Fruit fly (Drosophila melanogaster) whole organism, embryonic: ENCODE data around the gene CG6149.

Source experiments
- Atf6 ChIP-seq: fragments of 200-800 bp; sonication (Bioruptor generic); IDR thresholded peaks from 2 replicates; pipeline ENCODE4 v1.3.6; 2022; ENCODE audit warnings: missing biosample characterization, missing genetic modification characterization
- CG1024 ChIP-seq: fragments of 200-800 bp; sonication (Bioruptor generic); IDR thresholded peaks from 2 replicates; pipeline ENCODE4 v1.3.6; 2022; ENCODE audit warnings: missing biosample characterization, missing genetic modification characterization
- CG11398 ChIP-seq: fragments of 200-800 bp; sonication (Bioruptor generic); optimal IDR thresholded peaks from 2 replicates; lab custom pipeline; 2016; ENCODE audit warnings: missing biosample characterization, missing genetic modification characterization
- CG12104 ChIP-seq: fragments of 200-800 bp; sonication (Bioruptor generic); optimal IDR thresholded peaks from 3 replicates; lab custom pipeline; 2016; ENCODE audit warnings: missing biosample characterization, missing genetic modification characterization
- CG12744 ChIP-seq: fragments of 200-800 bp; sonication (Bioruptor generic); optimal IDR thresholded peaks from 2 replicates; lab custom pipeline; 2016; ENCODE audit warnings: missing biosample characterization, missing genetic modification characterization
- CG13123 ChIP-seq: fragments of 200-800 bp; sonication (Bioruptor generic); optimal IDR thresholded peaks from 2 replicates; lab custom pipeline; 2016; ENCODE audit warnings: missing biosample characterization, missing genetic modification characterization
- CG13894 ChIP-seq: fragments of 200-800 bp; sonication (Bioruptor generic); optimal IDR thresholded peaks from 3 replicates; lab custom pipeline; 2018; ENCODE audit warnings: missing biosample characterization, mild to moderate bottlenecking, missing genetic modification characterization, moderate library complexity
- CG16779 ChIP-seq: fragments of 200-800 bp; sonication (Bioruptor generic); IDR thresholded peaks from 2 replicates; pipeline ENCODE4 v1.3.6; 2022; ENCODE audit warnings: missing biosample characterization, missing genetic modification characterization
- CG17186 ChIP-seq: fragments of 200-800 bp; sonication (Bioruptor generic); optimal IDR thresholded peaks from 3 replicates; lab custom pipeline; 2017; ENCODE audit warnings: missing biosample characterization, missing genetic modification reagents, missing genetic modification characterization
- CG18262 ChIP-seq: fragments of 200-800 bp; optimal IDR thresholded peaks from 3 replicates; lab custom pipeline; 2019; ENCODE audit warnings: missing biosample characterization, mild to moderate bottlenecking, missing genetic modification characterization, moderate library complexity
- CG2202 ChIP-seq: fragments of 200-800 bp; sonication (Bioruptor generic); optimal IDR thresholded peaks from 2 replicates; lab custom pipeline; 2018; ENCODE audit warnings: missing biosample characterization, mild to moderate bottlenecking, missing genetic modification characterization
- CG2678 ChIP-seq: fragments of 200-800 bp; sonication (Bioruptor generic); optimal IDR thresholded peaks from 3 replicates; lab custom pipeline; 2019; ENCODE audit warnings: missing biosample characterization, mild to moderate bottlenecking, missing genetic modification characterization, moderate library complexity
- CG2875 ChIP-seq: fragments of 200-800 bp; sonication (Bioruptor generic); optimal IDR thresholded peaks from 2 replicates; lab custom pipeline; 2017; ENCODE audit warnings: missing biosample characterization, mild to moderate bottlenecking, missing genetic modification characterization, missing genetic modification reagents
- CG32767 ChIP-seq: fragments of 200-800 bp; sonication (Bioruptor generic); IDR thresholded peaks from 2 replicates; pipeline ENCODE4 v1.3.6; 2022; ENCODE audit warnings: missing biosample characterization, missing genetic modification characterization
- CG32772 ChIP-seq: fragments of 200-800 bp; sonication (Bioruptor generic); IDR thresholded peaks from 2 replicates; pipeline ENCODE4 v1.3.6; 2022; ENCODE audit warnings: missing biosample characterization, missing genetic modification characterization
- CG5953 ChIP-seq: fragments of 200-800 bp; sonication (Bioruptor generic); IDR thresholded peaks from 2 replicates; pipeline ENCODE4 v1.3.6; 2022; ENCODE audit warnings: missing biosample characterization, missing genetic modification characterization
- CG7271 ChIP-seq: fragments of 200-800 bp; sonication (Bioruptor generic); optimal IDR thresholded peaks from 2 replicates; lab custom pipeline; 2018; ENCODE audit warnings: missing biosample characterization, mild to moderate bottlenecking, missing genetic modification characterization, moderate library complexity
- CG7372 ChIP-seq: fragments of 200-800 bp; sonication (Bioruptor generic); IDR thresholded peaks from 2 replicates; pipeline ENCODE4 v1.3.6; 2022; ENCODE audit warnings: missing biosample characterization, missing genetic modification characterization
- CG7786 ChIP-seq: fragments of 200-800 bp; sonication (Bioruptor generic); optimal IDR thresholded peaks from 2 replicates; lab custom pipeline; 2016; ENCODE audit warnings: missing biosample characterization, missing genetic modification characterization
- CG7987 ChIP-seq: fragments of 200-800 bp; sonication (Bioruptor generic); optimal IDR thresholded peaks from 2 replicates; lab custom pipeline; 2018; ENCODE audit warnings: missing biosample characterization, mild to moderate bottlenecking, missing genetic modification characterization, moderate library complexity
- CG8281 ChIP-seq: fragments of 200-800 bp; sonication (Bioruptor generic); optimal IDR thresholded peaks from 2 replicates; lab custom pipeline; 2018; ENCODE audit warnings: missing biosample characterization, mild to moderate bottlenecking, missing genetic modification characterization, moderate library complexity
- CG8478 ChIP-seq: fragments of >200 bp; optimal IDR thresholded peaks from 2 replicates; lab custom pipeline; 2018
- CG9817 ChIP-seq: fragments of 200-800 bp; sonication (Bioruptor generic); optimal IDR thresholded peaks from 2 replicates; lab custom pipeline; 2018; ENCODE audit warnings: missing biosample characterization, mild to moderate bottlenecking, missing genetic modification characterization, moderate library complexity
- Fer2 ChIP-seq: fragments of 200-800 bp; sonication (Bioruptor generic); optimal IDR thresholded peaks from 2 replicates; lab custom pipeline; 2018; ENCODE audit warnings: missing biosample characterization, mild to moderate bottlenecking, missing genetic modification characterization, moderate library complexity
- GATAe ChIP-seq: fragments of 200-800 bp; sonication (Bioruptor generic); conservative IDR thresholded peaks from 2 replicates; pipeline ENCODE4 v1.3.6; 2022; ENCODE audit warnings: missing biosample characterization, missing genetic modification characterization
- HmgZ ChIP-seq: fragments of 200-800 bp; sonication (Bioruptor generic); optimal IDR thresholded peaks from 2 replicates; lab custom pipeline; 2018; ENCODE audit warnings: missing biosample characterization, mild to moderate bottlenecking, missing genetic modification characterization
- Lpt ChIP-seq: fragments of >200 bp; optimal IDR thresholded peaks from 2 replicates; lab custom pipeline; 2018; ENCODE audit warnings: missing biosample characterization, missing genetic modification characterization
- Side ChIP-seq: fragments of 200-800 bp; sonication (Bioruptor generic); optimal IDR thresholded peaks from 2 replicates; lab custom pipeline; 2016; ENCODE audit warnings: missing biosample characterization, missing genetic modification characterization
- Sry-δ ChIP-seq: fragments of 200-800 bp; sonication (Bioruptor generic); optimal IDR thresholded peaks from 2 replicates; lab custom pipeline; 2016; ENCODE audit warnings: missing biosample characterization, missing genetic modification characterization
- Stat92E ChIP-seq, 3 experiments: fragments of >200 bp in 2 of 3; fragments of 200-800 bp in 1 of 3; sonication (Bioruptor generic) in 1 of 3; optimal IDR thresholded peaks; 2 replicates each; lab custom pipeline; 2017 to 2019; ENCODE audit warnings: missing biosample characterization in 3 of 3, missing genetic modification characterization in 3 of 3, mild to moderate bottlenecking in 1 of 3, moderate library complexity in 1 of 3
- ase ChIP-seq: fragments of 200-800 bp; sonication (Bioruptor generic); IDR thresholded peaks from 3 replicates; pipeline ENCODE4 v1.3.6; 2022; ENCODE audit warnings: missing biosample characterization, missing genetic modification characterization
- bcd ChIP-seq: fragments of 200-800 bp; sonication (Bioruptor generic); optimal IDR thresholded peaks from 2 replicates; lab custom pipeline; 2017; ENCODE audit warnings: missing biosample characterization, mild to moderate bottlenecking, missing genetic modification characterization
- btn ChIP-seq: fragments of 200-800 bp; sonication (Bioruptor generic); optimal IDR thresholded peaks from 2 replicates; lab custom pipeline; 2016; ENCODE audit warnings: missing biosample characterization, missing genetic modification characterization
- corto ChIP-seq: fragments of 200-800 bp; sonication (Bioruptor generic); optimal IDR thresholded peaks from 2 replicates; lab custom pipeline; 2016; ENCODE audit warnings: missing biosample characterization, mild to moderate bottlenecking, missing genetic modification characterization, moderate library complexity
- exex ChIP-seq: fragments of 200-800 bp; sonication (Bioruptor generic); optimal IDR thresholded peaks from 4 replicates; lab custom pipeline; 2018; ENCODE audit warnings: missing biosample characterization, mild to moderate bottlenecking, missing genetic modification characterization, moderate library complexity
- eyg ChIP-seq: fragments of 200-800 bp; sonication (Bioruptor generic); optimal IDR thresholded peaks from 3 replicates; lab custom pipeline; 2016; ENCODE audit warnings: missing biosample characterization, missing genetic modification characterization
- fu2 ChIP-seq: fragments of 200-800 bp; sonication (Bioruptor generic); optimal IDR thresholded peaks from 2 replicates; lab custom pipeline; 2016; ENCODE audit warnings: missing biosample characterization, missing genetic modification characterization
- gsb ChIP-seq: fragments of 200-800 bp; sonication (Bioruptor generic); IDR thresholded peaks from 2 replicates; pipeline ENCODE4 v1.3.6; 2022; ENCODE audit warnings: missing biosample characterization, missing genetic modification characterization
- gt ChIP-seq: fragments of 200-800 bp; sonication (Bioruptor generic); IDR thresholded peaks from 2 replicates; pipeline ENCODE4 v1.3.6; 2022; ENCODE audit warnings: missing biosample characterization, missing genetic modification characterization
- hkb ChIP-seq, 2 experiments: fragments of 200-800 bp in 1 of 2; fragments of >200 bp in 1 of 2; sonication (Bioruptor generic) in 1 of 2; IDR thresholded peaks in 1 of 2; optimal IDR thresholded peaks in 1 of 2; 2 replicates each; pipeline versions ENCODE4 v1.3.6 to Lab custom; 2017 to 2022; ENCODE audit warnings: missing biosample characterization in 1 of 2, missing genetic modification characterization in 1 of 2
- lilli ChIP-seq: fragments of 200-800 bp; sonication (Bioruptor generic); optimal IDR thresholded peaks from 3 replicates; lab custom pipeline; 2016; ENCODE audit warnings: missing biosample characterization, missing genetic modification characterization
- lmd ChIP-seq: fragments of 200-800 bp; sonication (Bioruptor generic); IDR thresholded peaks from 2 replicates; pipeline ENCODE4 v1.3.6; 2022; ENCODE audit warnings: missing biosample characterization, missing genetic modification characterization
- mld ChIP-seq: fragments of 200-800 bp; sonication (Bioruptor generic); IDR thresholded peaks from 3 replicates; pipeline ENCODE4 v1.3.6; 2022; ENCODE audit warnings: missing biosample characterization, missing genetic modification characterization; ENCODE audit not compliant: partially characterized antibody
- salm ChIP-seq: fragments of 200-800 bp; sonication (Bioruptor generic); optimal IDR thresholded peaks from 2 replicates; lab custom pipeline; 2018; ENCODE audit warnings: missing biosample characterization, mild to moderate bottlenecking, missing genetic modification characterization
- seq ChIP-seq: fragments of 200-800 bp; sonication (Bioruptor generic); IDR thresholded peaks from 2 replicates; pipeline ENCODE4 v1.3.6; 2022; ENCODE audit warnings: missing biosample characterization, missing genetic modification characterization
- slou ChIP-seq: fragments of 200-800 bp; sonication (Bioruptor generic); optimal IDR thresholded peaks from 3 replicates; lab custom pipeline; 2016; ENCODE audit warnings: missing biosample characterization, missing genetic modification characterization
- slp2 ChIP-seq: fragments of 200-800 bp; sonication (Bioruptor generic); optimal IDR thresholded peaks from 2 replicates; lab custom pipeline; 2016; ENCODE audit warnings: missing biosample characterization, missing genetic modification characterization
- sna ChIP-seq: fragments of 200-800 bp; sonication (Bioruptor generic); IDR thresholded peaks from 2 replicates; pipeline ENCODE4 v1.3.6; 2022; ENCODE audit warnings: missing biosample characterization, missing genetic modification characterization; ENCODE audit not compliant: partially characterized antibody
- tna ChIP-seq: fragments of 200-800 bp; sonication (Bioruptor generic); IDR thresholded peaks from 2 replicates; pipeline ENCODE4 v1.3.6; 2022; ENCODE audit warnings: missing biosample characterization, missing genetic modification characterization; ENCODE audit not compliant: partially characterized antibody

Gene CG6149

DNA sequence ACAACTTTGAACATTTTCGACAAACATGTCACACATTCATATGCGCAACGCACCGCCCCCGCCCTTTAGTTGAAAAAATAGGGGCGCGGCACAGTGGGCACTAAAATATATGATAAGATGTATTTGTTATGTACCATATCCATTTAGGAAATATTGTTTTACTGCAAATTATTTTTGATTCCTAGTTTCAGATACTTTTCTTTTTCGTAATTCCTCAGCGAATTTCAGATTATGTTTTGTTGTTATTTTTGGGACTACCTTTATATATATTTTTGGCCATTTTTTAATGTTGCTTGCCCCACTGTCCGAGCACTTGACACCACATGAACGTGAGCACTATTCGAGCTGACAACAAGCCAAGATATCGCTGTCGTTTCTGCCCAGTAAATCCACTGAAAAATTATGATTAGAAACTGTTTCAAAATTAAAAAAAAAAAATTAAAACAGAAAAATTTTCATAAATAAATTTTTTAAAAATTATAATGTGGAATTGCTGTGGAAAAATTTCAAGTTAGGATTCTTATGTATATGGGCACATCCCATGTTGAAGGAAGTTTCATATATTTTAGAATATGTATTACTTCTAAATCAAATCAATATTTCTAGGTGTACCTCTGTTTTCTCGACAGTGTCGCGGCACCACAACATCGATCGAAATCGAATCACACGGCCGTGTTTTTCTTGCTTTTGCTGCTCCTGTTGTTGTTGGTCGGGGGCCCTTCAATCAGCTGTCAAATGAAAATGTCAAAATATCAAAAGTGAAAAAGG lies 17.8 kb downstream of the CG6149 start (continued):
- TF ChIP-seq CG7786 (GFP tag; lab: Kevin White, UChicago) (peak; percentile 49), CG7987 (peak; percentile 36), CG7271 (peak; percentile 51), CG12104 (GFP tag; lab: Kevin White, UChicago) (peak; percentile 85), CG2875 (peak; percentile 81), HmgZ (tag; lab: Kevin White, UChicago) (peak; percentile 19), CG11398 (GFP tag; lab: Kevin White, UChicago) (no peak), Fer2 (peak; percentile 62), Stat92E (GFP tag; optimal IDR thresholded peaks at IDR 0.05; lab: Kevin White, UChicago) (peak in 1 of 3 experiments; percentile 42), slou (GFP tag; lab: Kevin White, UChicago) (peak; percentile 48), exex (peak; percentile 59), bcd (GFP tag; lab: Kevin White, UChicago) (peak; percentile 77), lilli (GFP tag; lab: Kevin White, UChicago) (peak; percentile 71), CG8281 (tag; lab: Kevin White, UChicago) (no peak), sna (0 out of 2 replicates have a peak, but pooled peaks have one; percentile 37), seq (GFP tag; lab: Robert Waterston, UW) (peak; percentile 86), CG12744 (GFP tag; lab: Kevin White, UChicago) (no peak), mld (no peak), GATAe (GFP tag; lab: Robert Waterston, UW) (peak; percentile 36; the same call in 1 of the 2 replicates), CG16779 (GFP tag; lab: Robert Waterston, UW) (no peak), slp2 (GFP tag; lab: Kevin White, UChicago) (peak; percentile 55), CG2678 (tag; lab: Kevin White, UChicago) (peak; percentile 95), CG32767 (GFP tag; lab: Robert Waterston, UW) (peak; percentile 92), Sry-δ (GFP tag; lab: Kevin White, UChicago) (no peak), CG18262 (peak; percentile 97), CG17186 (GFP tag; lab: Kevin White, UChicago) (peak; percentile 24), hkb (optimal IDR thresholded peaks at IDR 0.05; lab: Kevin White, UChicago) (no peak), hkb (GFP tag; IDR thresholded peaks at IDR 0.05; lab: Robert Waterston, UW) (peak; percentile 93), CG13123 (GFP tag; lab: Kevin White, UChicago) (peak; percentile 1), corto (GFP tag; lab: Kevin White, UChicago) (no peak), CG9817 (peak; percentile 71), Atf6 (GFP tag; lab: Robert Waterston, UW) (peak; percentile 91), Side (GFP tag; lab: Kevin White, UChicago) (peak; percentile 45), gt (GFP tag; lab: Robert Waterston, UW) (peak; percentile 44), CG32772 (GFP tag; lab: Robert Waterston, UW) (peak; percentile 91), tna (peak; percentile 31; the same call in 1 of the 2 replicates), CG1024 (GFP tag; lab: Robert Waterston, UW) (peak; percentile 51), CG13894 (tag; lab: Kevin White, UChicago) (peak; percentile 12), CG7372 (GFP tag; lab: Robert Waterston, UW) (peak; percentile 82), CG5953 (GFP tag; lab: Robert Waterston, UW) (peak; percentile 63), ase (GFP tag; lab: Robert Waterston, UW) (peak; percentile 83), CG2202 (peak; percentile 61), fu2 (GFP tag; lab: Kevin White, UChicago) (peak; percentile 48), lmd (GFP tag; lab: Robert Waterston, UW) (peak; percentile 89), eyg (GFP tag; lab: Kevin White, UChicago) (no peak), salm (peak; percentile 76), btn (GFP tag; lab: Kevin White, UChicago) (peak; percentile 63), Lpt (GFP tag; lab: Kevin White, UChicago) (no peak), gsb (GFP tag; lab: Robert Waterston, UW) (peak; percentile 62), CG8478 (lab: Kevin White, UChicago) (no peak)
